Fruit fly (Drosophila melanogaster): ENCODE measurements around the gene CG33920.

- no peak for TF ChIP-seq CG33557 (GFP tag; optimal IDR thresholded peaks at IDR 0.05)
- TF ChIP-seq CG10462 (GFP tag; optimal IDR thresholded peaks at IDR 0.05): no peak
- no peak for TF ChIP-seq jumu (GFP tag; optimal IDR thresholded peaks at IDR 0.05)
- no peak for TF ChIP-seq insv (GFP tag; optimal IDR thresholded peaks at IDR 0.05)
- no peak for TF ChIP-seq CG4820 (GFP tag; optimal IDR thresholded peaks at IDR 0.05)
- TF ChIP-seq Antp (GFP tag; optimal IDR thresholded peaks at IDR 0.05): no peak
- no peak for TF ChIP-seq CG10431 (GFP tag; optimal IDR thresholded peaks at IDR 0.05)
- no peak for TF ChIP-seq HmgZ (tag; optimal IDR thresholded peaks at IDR 0.05)
Observed at dm6 chr3R:31038473-31039424, 6.2 kb downstream of the CG33920 start, which contains the start of gene CanA1.

Data from whole organism, embryonic.